Worm (Caenorhabditis elegans) whole organism, late embryonic: Measurements from ENCODE around the gene glb-15.

Experiments
- ceh-30 ChIP-seq: fragments of 150-350 bp; optimal IDR thresholded peaks from 2 replicates; lab custom pipeline; 2014; ENCODE audit warnings: missing biosample characterization, missing genetic modification characterization
- nfya-1 ChIP-seq: sonication (generic microtip); optimal IDR thresholded peaks from 2 replicates; lab custom pipeline; 2017; ENCODE audit warnings: missing genetic modification characterization, mild to moderate bottlenecking, missing compliant biosample characterization, antibody characterized with exemption, moderate library complexity

ce11 chrV:11615948-11616681, 2.0 kb downstream of the glb-15 start, which contains the start of gene nlp-24:
- TF ChIP-seq nfya-1 (tag; lab: Kevin White, UChicago) (no peak), ceh-30 (tag; lab: Kevin White, UChicago) (no peak)
